Fruit fly (Drosophila melanogaster) whole organism, pupa: Measurements from ENCODE around the gene Muc68E.

Source experiments
- CG10348 ChIP-seq: fragments of 200-800 bp; sonication (Bioruptor generic); IDR thresholded peaks from 2 replicates; pipeline ENCODE4 v1.3.6; 2022; ENCODE audit warnings: missing biosample characterization, missing genetic modification characterization
- CG12605 ChIP-seq: fragments of 200-800 bp; sonication (Bioruptor generic); IDR thresholded peaks from 2 replicates; pipeline ENCODE4 v1.3.6; 2022; ENCODE audit warnings: missing biosample characterization, missing genetic modification characterization
- CG13204 ChIP-seq: fragments of 200-800 bp; sonication (Bioruptor generic); optimal IDR thresholded peaks from 2 replicates; lab custom pipeline; 2018; ENCODE audit warnings: missing biosample characterization, mild to moderate bottlenecking, missing genetic modification characterization, moderate library complexity
- CG14655 ChIP-seq: fragments of 200-800 bp; sonication (Bioruptor generic); optimal IDR thresholded peaks from 3 replicates; lab custom pipeline; 2017; ENCODE audit warnings: mild to moderate bottlenecking, missing biosample characterization, missing genetic modification reagents, missing genetic modification characterization
- CG15710 ChIP-seq: fragments of 200-800 bp; sonication (Bioruptor generic); optimal IDR thresholded peaks from 2 replicates; lab custom pipeline; 2018; ENCODE audit warnings: missing biosample characterization, mild to moderate bottlenecking, missing genetic modification characterization, moderate library complexity
- CG17806 ChIP-seq: fragments of 200-800 bp; sonication (Bioruptor generic); optimal IDR thresholded peaks from 2 replicates; lab custom pipeline; 2018; ENCODE audit warnings: missing biosample characterization, mild to moderate bottlenecking, missing genetic modification characterization, moderate library complexity
- CG32121 ChIP-seq: fragments of 200-800 bp; sonication (Bioruptor generic); IDR thresholded peaks from 2 replicates; pipeline ENCODE4 v1.3.6; 2022; ENCODE audit warnings: missing biosample characterization, missing genetic modification characterization
- CG34367 ChIP-seq: fragments of 200-800 bp; sonication (Bioruptor generic); optimal IDR thresholded peaks from 2 replicates; lab custom pipeline; 2018; ENCODE audit warnings: missing biosample characterization, mild to moderate bottlenecking, missing genetic modification characterization
- CG4496 ChIP-seq: fragments of 200-800 bp; sonication (Bioruptor generic); IDR thresholded peaks from 3 replicates; pipeline ENCODE4 v1.3.6; 2022; ENCODE audit warnings: missing biosample characterization, missing genetic modification characterization
- CG8159 ChIP-seq: fragments of 200-800 bp; sonication (Bioruptor generic); optimal IDR thresholded peaks from 3 replicates; lab custom pipeline; 2018; ENCODE audit warnings: missing biosample characterization, mild to moderate bottlenecking, missing genetic modification characterization, moderate library complexity
- CG8301 ChIP-seq: fragments of 200-800 bp; sonication (Bioruptor generic); optimal IDR thresholded peaks from 2 replicates; lab custom pipeline; 2018; ENCODE audit warnings: missing biosample characterization, mild to moderate bottlenecking, missing genetic modification characterization
- CG9948 ChIP-seq: fragments of 200-800 bp; sonication (Bioruptor generic); optimal IDR thresholded peaks from 2 replicates; lab custom pipeline; 2018; ENCODE audit warnings: missing biosample characterization, mild to moderate bottlenecking, missing genetic modification characterization, moderate library complexity
- D1 ChIP-seq: fragments of 200-800 bp; sonication (Bioruptor generic); optimal IDR thresholded peaks from 2 replicates; lab custom pipeline; 2018; ENCODE audit warnings: missing biosample characterization, mild to moderate bottlenecking, missing genetic modification characterization, moderate library complexity
- EcR ChIP-seq: fragments of 200-800 bp; sonication (Bioruptor generic); optimal IDR thresholded peaks from 3 replicates; lab custom pipeline; 2019; ENCODE audit warnings: missing biosample characterization, missing genetic modification characterization, mild to moderate bottlenecking, moderate library complexity, missing genetic modification reagents
- Ets98B ChIP-seq: fragments of 200-800 bp; sonication (Bioruptor generic); IDR thresholded peaks from 2 replicates; pipeline ENCODE4 v1.3.6; 2022; ENCODE audit warnings: missing biosample characterization, missing genetic modification characterization
- Pif1A ChIP-seq: fragments of 200-800 bp; sonication (Bioruptor generic); optimal IDR thresholded peaks from 3 replicates; lab custom pipeline; 2016; ENCODE audit warnings: missing biosample characterization, missing genetic modification characterization
- Pif1B ChIP-seq: fragments of 200-800 bp; sonication (Bioruptor generic); optimal IDR thresholded peaks from 3 replicates; lab custom pipeline; 2016; ENCODE audit warnings: missing biosample characterization, missing genetic modification characterization
- Snoo ChIP-seq: fragments of 200-800 bp; sonication (Bioruptor generic); optimal IDR thresholded peaks from 3 replicates; lab custom pipeline; 2017; ENCODE audit warnings: missing biosample characterization, mild to moderate bottlenecking, missing genetic modification characterization, inconsistent platforms
- fd96Ca ChIP-seq: fragments of 200-800 bp; sonication (Bioruptor generic); IDR thresholded peaks from 3 replicates; pipeline ENCODE4 v1.3.6; 2022; ENCODE audit warnings: missing biosample characterization, missing genetic modification characterization
- gl ChIP-seq: fragments of 200-800 bp; sonication (Bioruptor generic); optimal IDR thresholded peaks from 2 replicates; lab custom pipeline; 2018; ENCODE audit warnings: missing biosample characterization, mild to moderate bottlenecking, missing genetic modification characterization
- rn ChIP-seq: fragments of 200-800 bp; sonication (Bioruptor generic); IDR thresholded peaks from 2 replicates; pipeline ENCODE4 v1.3.6; 2022; ENCODE audit warnings: missing biosample characterization, missing genetic modification characterization

Gene Muc68E

dm6 chr3L:11972879-11973278 is at the start of gene Muc68E:
Gene Muc68E, minus strand, starts transcription at chr3L:11972979.
- TF ChIP-seq CG10348 (GFP tag; lab: Robert Waterston, UW) (no peak), CG8159 (no peak), CG9948 (no peak), CG4496 (GFP tag; lab: Robert Waterston, UW) (no peak), CG34367 (tag; lab: Kevin White, UChicago) (no peak), D1 (tag; lab: Kevin White, UChicago) (no peak), Pif1B (GFP tag; lab: Kevin White, UChicago) (no peak), gl (tag; lab: Kevin White, UChicago) (no peak), CG32121 (GFP tag; lab: Robert Waterston, UW) (no peak), Ets98B (no peak), CG8301 (tag; lab: Kevin White, UChicago) (no peak), EcR (no peak), rn (GFP tag; lab: Robert Waterston, UW) (no peak), CG17806 (tag; lab: Kevin White, UChicago) (no peak), CG15710 (no peak), CG12605 (no peak), CG14655 (no peak), fd96Ca (GFP tag; lab: Robert Waterston, UW) (no peak), Snoo (tag; lab: Kevin White, UChicago) (no peak)

- TF ChIP-seq CG15710, result no peak
- no peak for TF ChIP-seq Pif1B (GFP tag; lab: Kevin White, UChicago)
- no peak for TF ChIP-seq rn (GFP tag; lab: Robert Waterston, UW)
- TF ChIP-seq CG12605, result no peak
- TF ChIP-seq Snoo (tag; lab: Kevin White, UChicago), result no peak
- TF ChIP-seq CG17806 (tag; lab: Kevin White, UChicago), result no peak
- no peak for TF ChIP-seq Pif1A (GFP tag; lab: Kevin White, UChicago)
- TF ChIP-seq CG34367 (tag; lab: Kevin White, UChicago), result no peak
- no peak for TF ChIP-seq CG10348 (GFP tag; lab: Robert Waterston, UW)
- TF ChIP-seq EcR, result no peak
- TF ChIP-seq CG8301 (tag; lab: Kevin White, UChicago), result no peak
- TF ChIP-seq D1 (tag; lab: Kevin White, UChicago), result no peak
- no peak for TF ChIP-seq CG4496 (GFP tag; lab: Robert Waterston, UW)
- no peak for TF ChIP-seq CG13204 (GFP tag; lab: Kevin White, UChicago)
- TF ChIP-seq CG9948, result no peak
- TF ChIP-seq CG32121 (GFP tag; lab: Robert Waterston, UW), result no peak
- TF ChIP-seq CG8159, result no peak
Measured at dm6 chr3L:12021903-12022302, 49.1 kb upstream of the Muc68E start.

- TF ChIP-seq fd96Ca (GFP tag; lab: Robert Waterston, UW) (0 out of 3 replicates have a peak, but pooled peaks have one; percentile 25), CG4496 (GFP tag; lab: Robert Waterston, UW) (peak; percentile 78), D1 (tag; lab: Kevin White, UChicago) (no peak), CG17806 (tag; lab: Kevin White, UChicago) (peak; percentile 21), Pif1B (GFP tag; lab: Kevin White, UChicago) (peak; percentile 3), Pif1A (GFP tag; lab: Kevin White, UChicago) (peak; percentile 16), CG32121 (GFP tag; lab: Robert Waterston, UW) (peak; percentile 63; the same call in 1 of the 2 replicates), gl (tag; lab: Kevin White, UChicago) (no peak), Snoo (tag; lab: Kevin White, UChicago) (peak; percentile 71), EcR (no peak), CG8159 (peak; percentile 20), rn (GFP tag; lab: Robert Waterston, UW) (peak; percentile 46; the same call in 1 of the 2 replicates), CG14655 (peak; percentile 34), CG10348 (GFP tag; lab: Robert Waterston, UW) (no peak), CG8301 (tag; lab: Kevin White, UChicago) (no peak), CG34367 (tag; lab: Kevin White, UChicago) (no peak), Ets98B (peak; percentile 72), CG15710 (no peak), CG12605 (no peak), CG13204 (GFP tag; lab: Kevin White, UChicago) (no peak)
Measured at dm6 chr3L:12016186-12016585, 43.4 kb upstream of the Muc68E start.

DNA sequence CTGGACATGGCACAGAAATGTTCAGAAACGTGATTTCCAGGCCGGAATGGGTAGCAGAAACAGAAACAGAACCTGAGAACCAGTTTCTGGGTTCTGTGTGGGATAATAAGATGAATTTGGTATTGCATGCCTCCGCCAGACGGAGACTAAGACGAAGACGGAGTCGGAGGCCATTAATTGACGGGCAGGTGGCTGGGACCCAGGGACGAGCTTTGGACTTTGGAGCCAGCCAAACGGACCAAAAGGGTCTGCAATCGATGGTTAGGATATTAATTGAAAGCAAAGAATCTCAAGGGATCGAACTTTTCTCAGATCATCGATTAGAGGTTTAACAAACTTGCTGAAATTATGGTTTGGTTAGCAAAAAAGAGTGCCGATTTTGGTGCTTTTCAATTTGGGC is 41.5 kb upstream of the Muc68E start:
- TF ChIP-seq Snoo (tag; lab: Kevin White, UChicago) (peak; percentile 5), EcR (peak; percentile 1), gl (tag; lab: Kevin White, UChicago) (peak; percentile 59), CG15710 (no peak), D1 (tag; lab: Kevin White, UChicago) (no peak)

DNA sequence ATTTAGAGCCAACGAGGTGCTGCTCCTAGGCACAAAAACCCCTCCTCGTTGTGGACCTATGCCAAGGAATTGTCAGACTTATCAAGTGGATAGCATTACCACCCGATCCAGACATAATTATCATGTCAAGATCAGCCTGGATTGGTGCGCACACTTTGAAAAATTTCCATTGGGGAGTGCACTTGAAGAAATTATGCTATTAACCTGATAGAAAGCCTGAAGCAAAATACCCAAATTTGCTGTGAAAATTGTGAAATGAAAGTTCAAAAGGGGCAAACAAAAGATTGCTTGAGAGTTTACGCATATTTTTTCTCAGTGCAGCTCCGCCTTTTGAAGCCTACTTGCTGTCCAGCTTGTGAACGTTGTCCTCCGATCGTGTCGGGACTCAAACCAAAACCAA is 40.9 kb upstream of the Muc68E start:
- TF ChIP-seq CG32121 (GFP tag; lab: Robert Waterston, UW), result no peak
- TF ChIP-seq CG14655, result no peak
- peak; percentile 41 for TF ChIP-seq CG15710
- TF ChIP-seq Ets98B, result 0 out of 2 replicates have a peak, but pooled peaks have one; percentile 30
- peak; percentile 54 for TF ChIP-seq CG8159
- peak; percentile 33 for TF ChIP-seq Pif1A (GFP tag; lab: Kevin White, UChicago)
- peak; percentile 3 for TF ChIP-seq Pif1B (GFP tag; lab: Kevin White, UChicago)
- TF ChIP-seq CG34367 (tag; lab: Kevin White, UChicago), result peak; percentile 6
- TF ChIP-seq EcR, result no peak
- TF ChIP-seq fd96Ca (GFP tag; lab: Robert Waterston, UW), result peak; percentile 16; the same call in 1 of the 3 replicates
- TF ChIP-seq gl (tag; lab: Kevin White, UChicago), result no peak
- no peak for TF ChIP-seq rn (GFP tag; lab: Robert Waterston, UW)
- no peak for TF ChIP-seq CG12605
- TF ChIP-seq D1 (tag; lab: Kevin White, UChicago), result peak; percentile 5
- peak; percentile 41 for TF ChIP-seq CG4496 (GFP tag; lab: Robert Waterston, UW)
- TF ChIP-seq CG9948, result peak; percentile 38
- no peak for TF ChIP-seq CG13204 (GFP tag; lab: Kevin White, UChicago)
- peak; percentile 26 for TF ChIP-seq CG8301 (tag; lab: Kevin White, UChicago)
- TF ChIP-seq Snoo (tag; lab: Kevin White, UChicago), result no peak
- peak; percentile 54 for TF ChIP-seq CG17806 (tag; lab: Kevin White, UChicago)
- TF ChIP-seq CG10348 (GFP tag; lab: Robert Waterston, UW), result no peak
